Fruit fly (Drosophila melanogaster) whole organism, wandering third instar larva: Measurements from ENCODE around the gene CG42764.

ENCODE experiments used
- CG32264 ChIP-seq: fragments of 200-800 bp; sonication (Bioruptor generic); optimal IDR thresholded peaks from 2 replicates; lab custom pipeline; 2016; ENCODE audit warnings: missing biosample characterization, missing genetic modification characterization
- CG9705 ChIP-seq: fragments of 200-800 bp; sonication (Bioruptor generic); optimal IDR thresholded peaks from 2 replicates; lab custom pipeline; 2018; ENCODE audit warnings: missing biosample characterization, mild to moderate bottlenecking, missing genetic modification characterization
- Dif ChIP-seq: fragments of 200-275, 200-300 bp; sonication (Bioruptor generic); optimal IDR thresholded peaks from 2 replicates; lab custom pipeline; 2018; ENCODE audit warnings: missing biosample characterization, missing genetic modification characterization; ENCODE audit not compliant: partially characterized antibody
- HLH106 ChIP-seq: fragments of 200-800 bp; optimal IDR thresholded peaks from 3 replicates; lab custom pipeline; 2019; ENCODE audit warnings: missing biosample characterization, mild to moderate bottlenecking, missing genetic modification characterization, moderate library complexity
- Hnf4 ChIP-seq: fragments of 200-800 bp; sonication (Bioruptor generic); optimal IDR thresholded peaks from 2 replicates; lab custom pipeline; 2016; ENCODE audit warnings: missing biosample characterization, mild to moderate bottlenecking, missing genetic modification characterization
- Hr78 ChIP-seq: fragments of >200 bp; optimal IDR thresholded peaks from 2 replicates; lab custom pipeline; 2017; ENCODE audit warnings: missing biosample characterization, missing genetic modification characterization
- Hr83 ChIP-seq: fragments of 200-300 bp; sonication (Bioruptor generic); optimal IDR thresholded peaks from 2 replicates; lab custom pipeline; 2016; ENCODE audit warnings: missing biosample characterization, mild to moderate bottlenecking, missing genetic modification characterization, moderate library complexity; ENCODE audit not compliant: poor library complexity, severe bottlenecking
- Mio ChIP-seq: sonication (Bioruptor generic); optimal IDR thresholded peaks from 2 replicates; lab custom pipeline; 2016; ENCODE audit warnings: missing biosample characterization, missing genetic modification characterization
- Myc ChIP-seq: fragments of >200 bp; optimal IDR thresholded peaks from 2 replicates; lab custom pipeline; 2017
- OdsH ChIP-seq: fragments of 200-800 bp; sonication (Bioruptor generic); optimal IDR thresholded peaks from 2 replicates; lab custom pipeline; 2016; ENCODE audit warnings: missing biosample characterization, mild to moderate bottlenecking, missing genetic modification characterization
- Rel ChIP-seq, 2 experiments: fragments of 200-800 bp; sonication (Bioruptor generic) in 1 of 2; optimal IDR thresholded peaks; 2 replicates in 1 of 2; 3 replicates in 1 of 2; lab custom pipeline; 2016 to 2019; ENCODE audit warnings: mild to moderate bottlenecking in 2 of 2, missing biosample characterization in 2 of 2, missing genetic modification characterization in 2 of 2, moderate library complexity in 1 of 2
- Sp1 ChIP-seq: fragments of 200-800 bp; sonication (Bioruptor generic); optimal IDR thresholded peaks from 3 replicates; lab custom pipeline; 2019; ENCODE audit warnings: missing biosample characterization, mild to moderate bottlenecking, missing genetic modification characterization, moderate library complexity
- Vsx2 ChIP-seq: fragments of 200-300, 225-300 bp; sonication (Bioruptor generic); optimal IDR thresholded peaks from 2 replicates; lab custom pipeline; 2018; ENCODE audit warnings: missing biosample characterization, missing genetic modification characterization; ENCODE audit not compliant: partially characterized antibody
- br ChIP-seq: fragments of 200-800 bp; sonication (Bioruptor generic); optimal IDR thresholded peaks from 2 replicates; lab custom pipeline; 2016; ENCODE audit warnings: missing biosample characterization, missing genetic modification characterization
- brk ChIP-seq: fragments of 200-800 bp; sonication (Bioruptor generic); optimal IDR thresholded peaks from 2 replicates; lab custom pipeline; 2016; ENCODE audit warnings: missing biosample characterization, mild to moderate bottlenecking, missing genetic modification characterization
- dl ChIP-seq, 2 experiments: fragments of 175-275, 200-275 bp in 1 of 2; fragments of 200-275 bp in 1 of 2; sonication (Bioruptor generic); optimal IDR thresholded peaks; lab custom pipeline; 2018; ENCODE audit warnings: mild to moderate bottlenecking in 2 of 2, missing biosample characterization in 2 of 2, missing genetic modification characterization in 2 of 2, moderate library complexity in 2 of 2; ENCODE audit not compliant: partially characterized antibody in 2 of 2, insufficient read depth in 1 of 2
- dmrt93B ChIP-seq: fragments of 200-800 bp; sonication (Bioruptor generic); optimal IDR thresholded peaks from 2 replicates; lab custom pipeline; 2018; ENCODE audit warnings: missing biosample characterization, mild to moderate bottlenecking, missing genetic modification characterization
- dsf ChIP-seq: sonication (Bioruptor generic); optimal IDR thresholded peaks from 2 replicates; lab custom pipeline; 2016; ENCODE audit warnings: missing biosample characterization, missing genetic modification characterization, borderline replicate concordance
- ey ChIP-seq: fragments of 200-800 bp; sonication (Bioruptor generic); optimal IDR thresholded peaks from 2 replicates; lab custom pipeline; 2016; ENCODE audit warnings: missing biosample characterization, missing genetic modification characterization
- foxo ChIP-seq, 2 experiments: fragments of 200-800 bp; sonication (Bioruptor generic); optimal IDR thresholded peaks; 2 replicates in 1 of 2; 3 replicates in 1 of 2; lab custom pipeline; 2016 to 2017; ENCODE audit warnings: missing biosample characterization in 2 of 2, missing genetic modification characterization in 2 of 2
- fru ChIP-seq: fragments of 200-800 bp; sonication (Bioruptor generic); optimal IDR thresholded peaks from 3 replicates; lab custom pipeline; 2016; ENCODE audit warnings: missing biosample characterization, mild to moderate bottlenecking, missing genetic modification characterization
- h ChIP-seq: fragments of 200-800 bp; sonication (Bioruptor generic); optimal IDR thresholded peaks from 3 replicates; lab custom pipeline; 2016; ENCODE audit warnings: missing biosample characterization, mild to moderate bottlenecking, missing genetic modification characterization
- jim ChIP-seq: fragments of 175-275, 200-325 bp; sonication (Bioruptor generic); optimal IDR thresholded peaks from 2 replicates; lab custom pipeline; 2016; ENCODE audit warnings: missing biosample characterization, mild to moderate bottlenecking, missing genetic modification characterization
- pan ChIP-seq: fragments of >200 bp; optimal IDR thresholded peaks from 2 replicates; lab custom pipeline; 2017
- psq ChIP-seq: fragments of 200-800 bp; sonication (Bioruptor generic); optimal IDR thresholded peaks from 3 replicates; lab custom pipeline; 2017; ENCODE audit warnings: missing biosample characterization, mild to moderate bottlenecking, missing genetic modification characterization, moderate library complexity
- rgr ChIP-seq: fragments of 200-800 bp; sonication (Bioruptor generic); optimal IDR thresholded peaks from 3 replicates; lab custom pipeline; 2016; ENCODE audit warnings: missing biosample characterization, mild to moderate bottlenecking, missing genetic modification characterization
- sage ChIP-seq: fragments of 200-800 bp; sonication (Bioruptor generic); optimal IDR thresholded peaks from 2 replicates; lab custom pipeline; 2016; ENCODE audit warnings: missing biosample characterization, mild to moderate bottlenecking, missing genetic modification characterization
- sv ChIP-seq: fragments of 200-800 bp; sonication (Bioruptor generic); optimal IDR thresholded peaks from 3 replicates; lab custom pipeline; 2016; ENCODE audit warnings: missing biosample characterization, missing genetic modification characterization
- tai ChIP-seq: sonication (Bioruptor generic); optimal IDR thresholded peaks from 2 replicates; lab custom pipeline; 2016; ENCODE audit warnings: missing biosample characterization, missing genetic modification characterization
- usp ChIP-seq: fragments of >200 bp; optimal IDR thresholded peaks from 2 replicates; lab custom pipeline; 2017; ENCODE audit warnings: missing biosample characterization, missing genetic modification characterization
- woc ChIP-seq: sonication (Bioruptor generic); optimal IDR thresholded peaks from 2 replicates; lab custom pipeline; 2016; ENCODE audit warnings: missing biosample characterization, mild to moderate bottlenecking, missing genetic modification characterization

CG42764 gene

DNA sequence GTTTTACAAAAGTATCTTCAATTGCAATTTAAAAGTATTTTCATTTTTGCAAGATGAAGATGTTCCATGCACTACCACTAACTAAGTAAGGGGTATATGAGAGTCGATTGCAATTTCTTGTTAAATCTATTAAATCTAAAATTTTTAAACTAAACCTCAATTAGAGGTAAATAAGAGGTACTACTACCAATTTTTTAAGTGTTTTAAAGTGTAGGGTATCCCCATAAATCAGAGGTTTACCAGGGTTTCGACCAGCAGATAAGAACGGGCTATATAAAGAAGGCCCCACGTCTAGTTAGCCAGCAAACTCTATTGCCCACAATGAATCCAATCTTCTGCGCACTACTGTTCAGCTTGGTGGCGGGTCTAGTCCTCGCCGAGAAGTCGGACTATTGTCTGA is 5.5 kb downstream of the CG42764 start, which contains the start of gene mag:
TSS of gene mag (plus strand) at position 301 of the 400 bp plus-strand sequence.
- TF ChIP-seq Sp1, result no peak
- no peak for TF ChIP-seq h (GFP tag; lab: Kevin White, UChicago)
- no peak for TF ChIP-seq usp (GFP tag; lab: Kevin White, UChicago)
- TF ChIP-seq OdsH, result no peak
- no peak for TF ChIP-seq Rel (GFP tag; optimal IDR thresholded peaks at IDR 0.05; lab: Kevin White, UChicago)
- TF ChIP-seq Rel (tag; optimal IDR thresholded peaks at IDR 0.05; lab: Kevin White, UChicago), result no peak
- no peak for TF ChIP-seq dsf
- TF ChIP-seq Hnf4 (GFP tag; lab: Kevin White, UChicago), result no peak
- no peak for TF ChIP-seq sage
- no peak for TF ChIP-seq br
- no peak for TF ChIP-seq Hr83 (GFP tag; lab: Kevin White, UChicago)
- TF ChIP-seq ey (GFP tag; lab: Kevin White, UChicago), result no peak
- TF ChIP-seq Myc (lab: Kevin White, UChicago), result no peak
- TF ChIP-seq fru (GFP tag; lab: Kevin White, UChicago), result no peak
- no peak for TF ChIP-seq Vsx2 (GFP tag; lab: Kevin White, UChicago)
- no peak for TF ChIP-seq dmrt93B (GFP tag; lab: Kevin White, UChicago)
- no peak for TF ChIP-seq jim (GFP tag; lab: Kevin White, UChicago)

DNA sequence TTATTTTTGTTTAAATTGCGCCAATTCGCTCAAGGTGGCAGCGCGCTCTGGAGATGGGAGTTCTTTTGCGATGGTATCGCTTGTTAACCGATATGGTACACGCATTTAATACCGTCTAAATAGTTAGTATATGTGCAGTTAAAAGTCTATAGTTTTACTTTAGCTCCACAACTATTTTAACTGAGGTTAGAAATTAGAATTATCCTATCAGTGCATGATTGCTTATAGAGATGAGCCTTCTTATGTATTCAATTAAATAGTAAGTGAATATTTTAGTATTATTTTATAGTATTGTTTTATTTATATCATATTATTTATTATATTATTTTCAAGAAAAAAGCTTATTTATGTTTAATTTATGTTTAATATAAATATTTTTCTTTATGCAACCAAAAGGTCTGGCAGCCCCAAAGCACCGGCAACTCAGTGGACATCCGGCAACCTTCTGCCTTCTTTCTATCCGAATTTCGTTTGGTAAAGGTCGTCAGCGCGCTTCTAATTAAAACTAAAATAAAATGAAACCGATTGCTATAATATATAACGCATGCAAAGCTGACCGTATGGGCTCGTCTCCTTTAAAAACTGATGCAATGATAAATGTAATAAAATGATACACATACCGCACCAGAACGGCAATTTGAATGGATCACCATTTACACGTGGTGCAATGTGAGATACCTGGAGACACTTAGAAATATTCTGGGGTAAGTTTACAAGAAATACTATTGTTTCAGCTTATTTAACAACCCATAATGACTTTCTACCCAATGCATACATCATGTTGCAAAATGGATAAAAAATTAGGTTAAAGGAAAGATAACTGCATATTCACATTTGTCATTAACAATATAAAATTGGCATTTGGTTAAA is 12.8 kb downstream of the CG42764 start, which contains the start of gene CG5199:
TSS of gene CG5199 (minus strand) at position 52 of the 870 bp plus-strand sequence.
- TF ChIP-seq rgr (GFP tag; lab: Kevin White, UChicago) (peak; percentile 44), Myc (lab: Kevin White, UChicago) (peak; percentile 26), tai (no peak), woc (GFP tag; lab: Kevin White, UChicago) (no peak), dmrt93B (GFP tag; lab: Kevin White, UChicago) (peak; percentile 41), sv (no peak), Sp1 (peak; percentile 59), dl (GFP tag; optimal IDR thresholded peaks at IDR 0.05; lab: Kevin White, UChicago; ENCODE audit: insufficient read depth in 1 of 2, partially characterized antibody in 2 of 2) (no peak), HLH106 (tag; lab: Kevin White, UChicago) (peak; percentile 80), pan (lab: Kevin White, UChicago) (no peak), h (GFP tag; lab: Kevin White, UChicago) (peak; percentile 50), Mio (GFP tag; lab: Kevin White, UChicago) (no peak), jim (GFP tag; lab: Kevin White, UChicago) (no peak), ey (GFP tag; lab: Kevin White, UChicago) (peak; percentile 11), foxo (GFP tag; optimal IDR thresholded peaks at IDR 0.05; lab: Kevin White, UChicago) (peak in 1 of 2 experiments; percentile 74), Hnf4 (GFP tag; lab: Kevin White, UChicago) (peak; percentile 13), OdsH (peak; percentile 30), Vsx2 (GFP tag; lab: Kevin White, UChicago) (no peak), psq (peak; percentile 64), brk (GFP tag; lab: Kevin White, UChicago) (peak; percentile 41), CG9705 (GFP tag; lab: Kevin White, UChicago) (peak; percentile 4), sage (peak; percentile 7), dsf (no peak), br (no peak), fru (GFP tag; lab: Kevin White, UChicago) (peak; percentile 23), Dif (GFP tag; lab: Kevin White, UChicago) (no peak), CG32264 (no peak), Rel (GFP tag; optimal IDR thresholded peaks at IDR 0.05; lab: Kevin White, UChicago) (no peak), Rel (tag; optimal IDR thresholded peaks at IDR 0.05; lab: Kevin White, UChicago) (no peak), Hr83 (GFP tag; lab: Kevin White, UChicago) (peak; percentile 44), Hr78 (GFP tag; lab: Kevin White, UChicago) (no peak)

DNA sequence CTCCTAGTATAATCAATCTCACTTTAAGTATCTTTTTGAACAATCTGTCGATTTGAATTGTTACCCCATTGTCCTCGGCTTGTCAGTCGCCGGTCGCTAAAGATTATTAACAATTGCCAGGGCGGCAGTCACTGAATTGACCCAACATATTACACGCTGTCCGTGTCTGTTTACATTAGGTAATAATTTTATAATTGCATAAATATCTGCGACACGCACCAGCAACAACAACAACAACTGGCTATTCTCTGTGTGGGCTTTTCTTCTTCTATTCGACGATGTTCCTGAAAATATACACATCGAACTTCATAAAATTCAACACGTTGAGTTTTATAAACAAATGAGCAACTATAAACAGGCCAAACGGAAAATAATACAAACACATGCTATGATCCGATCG is 17.1 kb downstream of the CG42764 start:
- no peak for TF ChIP-seq woc (GFP tag; lab: Kevin White, UChicago)
